Worm (Caenorhabditis elegans) whole organism, L3 larva: ENCODE results near the gene elf-1.

Source experiments
- ZK546.5 ChIP-seq: sonication (generic microtip); optimal IDR thresholded peaks from 2 replicates; lab custom pipeline; 2017; ENCODE audit warnings: missing biosample characterization, missing genetic modification characterization
- ama-1 ChIP-seq: fragments of 150-350 bp; optimal IDR thresholded peaks from 2 replicates; lab custom pipeline; 2018
- ceh-28 ChIP-seq: fragments of 150-350 bp; optimal IDR thresholded peaks from 2 replicates; lab custom pipeline; 2014; ENCODE audit warnings: missing biosample characterization, missing genetic modification reagents, missing genetic modification characterization
- ceh-9 ChIP-seq: sonication (generic microtip); optimal IDR thresholded peaks from 2 replicates; lab custom pipeline; 2018; ENCODE audit warnings: missing biosample characterization, missing genetic modification characterization
- daf-12 ChIP-seq: fragments of 150-350 bp; optimal IDR thresholded peaks from 2 replicates; lab custom pipeline; 2014; ENCODE audit warnings: missing biosample characterization, missing genetic modification reagents, missing genetic modification characterization
- egl-5 ChIP-seq: fragments of 150-350 bp; optimal IDR thresholded peaks from 2 replicates; lab custom pipeline; 2017; ENCODE audit warnings: missing biosample characterization, missing genetic modification reagents, missing genetic modification characterization, inconsistent platforms
- elt-3 ChIP-seq, 3 experiments: fragments of 150-350 bp in 1 of 3; sonication (generic microtip) in 2 of 3; optimal IDR thresholded peaks; 2 replicates in 2 of 3; 4 replicates in 1 of 3; lab custom pipeline; 2014 to 2017; ENCODE audit warnings: missing biosample characterization in 3 of 3, missing genetic modification characterization in 3 of 3
- eor-1 ChIP-seq, 2 experiments: fragments of 150-350 bp; optimal IDR thresholded peaks; 2 replicates each; lab custom pipeline; 2014 to 2018; ENCODE audit warnings: missing biosample characterization in 2 of 2, missing genetic modification characterization in 2 of 2
- fkh-10 ChIP-seq: sonication (generic microtip); optimal IDR thresholded peaks from 2 replicates; lab custom pipeline; 2017; ENCODE audit warnings: missing biosample characterization, missing genetic modification reagents, missing genetic modification characterization
- fkh-2 ChIP-seq: fragments of 150-350 bp; optimal IDR thresholded peaks from 2 replicates; lab custom pipeline; 2014; ENCODE audit warnings: missing biosample characterization, missing genetic modification reagents, missing genetic modification characterization
- fos-1 ChIP-seq: fragments of 150-350 bp; optimal IDR thresholded peaks from 2 replicates; lab custom pipeline; 2014; ENCODE audit warnings: missing biosample characterization, missing genetic modification characterization
- hmg-11 ChIP-seq: sonication (generic microtip); optimal IDR thresholded peaks from 2 replicates; lab custom pipeline; 2016; ENCODE audit warnings: missing genetic modification characterization, missing compliant biosample characterization
- jun-1 ChIP-seq: fragments of 150-350 bp; optimal IDR thresholded peaks from 2 replicates; lab custom pipeline; 2014; ENCODE audit warnings: missing biosample characterization, missing genetic modification reagents, missing genetic modification characterization
- lin-15B ChIP-seq: fragments of 150-350 bp; optimal IDR thresholded peaks from 2 replicates; lab custom pipeline; 2014; ENCODE audit warnings: missing biosample characterization, missing genetic modification characterization
- lin-39 ChIP-seq: fragments of 150-350 bp; optimal IDR thresholded peaks from 2 replicates; lab custom pipeline; 2018; ENCODE audit warnings: missing biosample characterization, missing genetic modification reagents, missing genetic modification characterization
- lsy-12 ChIP-seq: sonication (generic microtip); optimal IDR thresholded peaks from 2 replicates; lab custom pipeline; 2016; ENCODE audit warnings: mild to moderate bottlenecking, missing genetic modification characterization, missing compliant biosample characterization
- mml-1 ChIP-seq: fragments of 150-350 bp; sonication (generic microtip); optimal IDR thresholded peaks from 3 replicates; lab custom pipeline; 2014; ENCODE audit warnings: missing biosample characterization, missing genetic modification characterization
- nfya-1 ChIP-seq: sonication (generic microtip); optimal IDR thresholded peaks from 2 replicates; lab custom pipeline; 2017; ENCODE audit warnings: missing genetic modification characterization, mild to moderate bottlenecking, missing compliant biosample characterization, antibody characterized with exemption, moderate library complexity; ENCODE audit not compliant: insufficient read depth
- nhr-12 ChIP-seq: fragments of 150-350 bp; optimal IDR thresholded peaks from 2 replicates; lab custom pipeline; 2014; ENCODE audit warnings: missing biosample characterization, missing genetic modification characterization
- nhr-23 ChIP-seq: fragments of 150-350 bp; optimal IDR thresholded peaks from 2 replicates; lab custom pipeline; 2014; ENCODE audit warnings: missing biosample characterization, missing genetic modification reagents, missing genetic modification characterization
- nhr-237 ChIP-seq: fragments of 150-350 bp; optimal IDR thresholded peaks from 2 replicates; lab custom pipeline; 2014; ENCODE audit warnings: missing biosample characterization, missing genetic modification characterization
- nhr-43 ChIP-seq: sonication (generic microtip); optimal IDR thresholded peaks from 2 replicates; lab custom pipeline; 2016; ENCODE audit warnings: mild to moderate bottlenecking, missing genetic modification characterization, missing compliant biosample characterization; ENCODE audit not compliant: poor library complexity, severe bottlenecking
- nhr-76 ChIP-seq: fragments of 150-350 bp; sonication (generic microtip); optimal IDR thresholded peaks from 5 replicates; lab custom pipeline; 2014; ENCODE audit warnings: missing biosample characterization, missing genetic modification characterization
- pqm-1 ChIP-seq: fragments of 150-350 bp; optimal IDR thresholded peaks from 2 replicates; lab custom pipeline; 2017; ENCODE audit warnings: missing biosample characterization, missing genetic modification characterization, inconsistent platforms
- sea-2 ChIP-seq: fragments of 150-350 bp; sonication (generic microtip); optimal IDR thresholded peaks from 4 replicates; lab custom pipeline; 2014; ENCODE audit warnings: missing biosample characterization, missing genetic modification reagents, missing genetic modification characterization
- skn-1 ChIP-seq: fragments of 150-350 bp; optimal IDR thresholded peaks from 2 replicates; lab custom pipeline; 2014; ENCODE audit warnings: missing biosample characterization, missing genetic modification characterization
- snpc-4 ChIP-seq: fragments of 150-350 bp; optimal IDR thresholded peaks from 2 replicates; lab custom pipeline; 2014; ENCODE audit warnings: missing biosample characterization, missing genetic modification characterization
- tbx-2 ChIP-seq: sonication (generic microtip); optimal IDR thresholded peaks from 2 replicates; lab custom pipeline; 2016; ENCODE audit warnings: mild to moderate bottlenecking, missing genetic modification characterization, missing compliant biosample characterization
- unc-39 ChIP-seq: sonication (generic microtip); optimal IDR thresholded peaks from 4 replicates; lab custom pipeline; 2017; ENCODE audit warnings: missing biosample characterization, missing genetic modification characterization
- unc-62 ChIP-seq: fragments of 150-350 bp; sonication (generic microtip); optimal IDR thresholded peaks from 4 replicates; lab custom pipeline; 2014; ENCODE audit warnings: missing biosample characterization, missing genetic modification reagents, missing genetic modification characterization
- zag-1 ChIP-seq: fragments of 150-350 bp; optimal IDR thresholded peaks from 2 replicates; lab custom pipeline; 2014; ENCODE audit warnings: missing biosample characterization, missing genetic modification characterization
- ztf-11 ChIP-seq: fragments of 150-350 bp; optimal IDR thresholded peaks from 2 replicates; lab custom pipeline; 2014; ENCODE audit warnings: missing biosample characterization, missing genetic modification characterization
- ztf-4 ChIP-seq: fragments of 150-350 bp; optimal IDR thresholded peaks from 2 replicates; lab custom pipeline; 2014; ENCODE audit warnings: missing biosample characterization, missing genetic modification characterization

The elf-1 gene

DNA sequence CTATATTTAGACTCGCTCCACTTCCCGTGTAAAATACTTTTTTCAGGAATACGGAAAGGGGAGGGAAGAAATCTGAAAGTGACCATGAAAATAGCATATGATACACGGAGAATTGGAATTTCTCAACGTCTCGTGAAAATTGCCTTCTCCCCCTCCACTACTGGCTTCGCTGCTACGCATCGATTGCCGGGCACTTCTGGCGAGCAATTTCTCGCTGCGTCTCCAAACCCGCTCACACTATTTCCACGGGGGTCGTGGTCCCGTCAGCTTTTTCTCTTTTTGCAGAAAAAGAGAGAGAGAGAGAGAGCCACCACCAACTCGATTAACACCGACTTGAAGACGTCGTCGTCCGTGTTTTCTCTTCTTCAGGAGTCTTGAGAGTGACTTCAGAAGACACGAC lies 18.0 kb upstream of the elf-1 start:
- peak; percentile 75 for TF ChIP-seq hmg-11 (tag; lab: Kevin White, UChicago)
- no peak for TF ChIP-seq fos-1 (tag; lab: Kevin White, UChicago)
- no peak for TF ChIP-seq fkh-2 (tag; lab: Kevin White, UChicago)
- peak; percentile 24 for TF ChIP-seq ceh-28 (tag; lab: Kevin White, UChicago)
- peak; percentile 29 for TF ChIP-seq lsy-12
- peak; percentile 19 for TF ChIP-seq lin-15B (tag; lab: Kevin White, UChicago)
- TF ChIP-seq mml-1 (tag; lab: Kevin White, UChicago), result no peak
- peak; percentile 91 for TF ChIP-seq lin-39 (tag; lab: Kevin White, UChicago)
- no peak for TF ChIP-seq unc-39 (tag; lab: Kevin White, UChicago)
- TF ChIP-seq tbx-2, result peak; percentile 36
- no peak for TF ChIP-seq ztf-4 (tag; lab: Kevin White, UChicago)
- no peak for TF ChIP-seq unc-62 (GFP tag; lab: Kevin White, UChicago)
- TF ChIP-seq jun-1 (tag; lab: Kevin White, UChicago), result no peak
- TF ChIP-seq fkh-10 (GFP tag; lab: Kevin White, UChicago), result peak; percentile 89
- no peak for TF ChIP-seq elt-3 (tag; optimal IDR thresholded peaks at IDR 0.05; lab: Kevin White, UChicago)
- TF ChIP-seq nfya-1, result peak; percentile 85
- TF ChIP-seq nhr-12 (tag; lab: Kevin White, UChicago), result no peak
- TF ChIP-seq ZK546.5, result no peak
- TF ChIP-seq nhr-43 (tag; lab: Kevin White, UChicago), result no peak
- no peak for TF ChIP-seq zag-1 (tag; lab: Kevin White, UChicago)
- TF ChIP-seq pqm-1 (tag; lab: Kevin White, UChicago), result no peak

DNA sequence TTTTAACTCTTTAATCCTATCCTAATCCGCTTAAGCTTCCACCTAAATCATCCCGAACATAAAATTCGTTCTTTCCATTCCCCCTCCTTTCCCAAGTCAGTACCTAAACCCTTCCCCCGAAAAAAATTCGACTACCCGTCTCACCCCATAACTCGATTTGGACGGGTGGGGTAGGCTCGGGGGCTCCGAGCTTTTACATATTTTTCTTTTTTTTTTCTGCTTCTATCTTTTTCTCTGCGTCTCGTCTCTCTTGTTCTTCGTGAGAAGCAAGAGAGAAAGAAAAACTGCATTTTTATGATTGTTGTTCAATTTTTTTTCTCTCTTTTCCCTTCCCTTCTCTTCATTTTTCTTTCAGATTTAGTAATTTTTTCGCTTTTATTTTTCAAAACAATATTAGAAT lies 13.6 kb upstream of the elf-1 start:
- TF ChIP-seq fkh-10 (GFP tag; lab: Kevin White, UChicago) (peak; percentile 82), hmg-11 (tag; lab: Kevin White, UChicago) (peak; percentile 39), lin-15B (tag; lab: Kevin White, UChicago) (no peak), unc-62 (GFP tag; lab: Kevin White, UChicago) (no peak), nfya-1 (peak; percentile 40)

DNA sequence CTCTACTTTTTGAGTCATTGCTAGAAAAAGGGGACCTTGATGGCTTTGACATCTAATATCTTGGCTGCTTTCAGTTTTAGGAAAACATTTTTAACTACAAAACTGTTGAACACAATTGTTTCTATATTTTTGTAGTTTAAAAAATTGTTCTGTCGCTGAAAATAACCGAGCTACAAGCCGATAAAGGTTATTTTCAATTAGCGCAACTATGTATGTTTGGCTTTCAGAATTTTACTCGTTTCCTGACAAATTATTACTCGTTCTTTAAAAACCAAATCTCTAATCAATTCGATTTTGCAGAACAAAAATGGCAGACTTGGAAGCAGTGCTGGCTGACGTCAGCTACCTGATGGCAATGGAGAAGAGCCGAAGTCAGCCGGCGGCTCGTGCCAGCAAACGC lies 13.1 kb upstream of the elf-1 start, which contains the start of gene grk-2:
Gene grk-2 (plus strand): TSS at position 301 of the 400 bp plus-strand sequence.
- TF ChIP-seq ama-1 (lab: Kevin White, UChicago) (no peak), ztf-4 (tag; lab: Kevin White, UChicago) (no peak), nhr-43 (tag; lab: Kevin White, UChicago) (no peak), pqm-1 (tag; lab: Kevin White, UChicago) (no peak), nhr-237 (no peak), ZK546.5 (no peak), unc-62 (GFP tag; lab: Kevin White, UChicago) (no peak), nhr-23 (tag; lab: Kevin White, UChicago) (no peak), ztf-11 (tag; lab: Kevin White, UChicago) (no peak), egl-5 (tag; lab: Kevin White, UChicago) (no peak)

DNA sequence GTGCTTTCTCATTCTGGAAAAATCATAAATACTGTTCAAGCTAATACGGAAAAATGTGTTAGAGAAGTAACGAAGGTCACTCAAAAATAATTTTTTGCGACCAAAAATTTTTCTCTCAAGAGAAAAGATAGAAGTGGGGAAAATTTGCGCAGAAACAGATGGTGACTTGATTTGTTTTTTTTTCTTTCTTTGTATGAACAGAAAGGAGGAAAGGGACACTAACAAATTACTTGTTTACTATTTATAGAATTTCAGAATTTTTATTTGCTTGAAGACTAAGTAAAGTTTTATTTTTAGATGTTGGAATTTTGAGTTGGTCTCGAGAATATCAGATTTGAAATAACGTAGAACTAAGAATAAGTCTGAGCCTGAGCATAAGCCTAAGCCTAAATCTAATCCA lies 5.7 kb upstream of the elf-1 start, which contains the start of gene W02B3.4:
Gene W02B3.4 (minus strand): TSS at position 101 of the 400 bp plus-strand sequence.
- TF ChIP-seq eor-1 (tag; optimal IDR thresholded peaks at IDR 0.05; lab: Kevin White, UChicago) (no peak), pqm-1 (tag; lab: Kevin White, UChicago) (no peak), ceh-9 (tag; lab: Kevin White, UChicago) (no peak), unc-62 (GFP tag; lab: Kevin White, UChicago) (no peak), nhr-76 (tag; lab: Kevin White, UChicago) (no peak), skn-1 (tag; lab: Kevin White, UChicago) (no peak), daf-12 (tag; lab: Kevin White, UChicago) (no peak), jun-1 (tag; lab: Kevin White, UChicago) (no peak), mml-1 (tag; lab: Kevin White, UChicago) (no peak), snpc-4 (no peak)
- TF ChIP-seq, all 47 proteins: peak for 0

DNA sequence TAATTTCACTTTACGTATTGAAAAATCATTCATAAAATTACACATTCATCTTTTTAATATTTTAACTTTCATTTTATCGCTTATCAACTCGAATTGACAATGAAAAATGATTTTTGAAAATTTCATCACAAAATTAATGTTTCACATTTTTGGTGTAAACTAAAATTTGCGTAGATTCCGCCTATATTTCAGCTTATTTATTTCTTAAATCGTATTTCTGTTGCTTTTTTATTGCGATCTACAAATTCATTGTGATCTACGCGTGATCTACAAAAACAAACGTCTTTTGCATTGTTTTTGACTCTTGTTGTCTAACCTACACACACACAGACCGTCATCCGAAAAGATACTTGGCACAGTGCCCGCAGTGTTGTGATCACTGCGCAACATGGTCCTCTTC lies 886 bp upstream of the elf-1 start:
- no peak for TF ChIP-seq sea-2
- TF ChIP-seq unc-62 (GFP tag; lab: Kevin White, UChicago), result no peak
- no peak for TF ChIP-seq zag-1 (tag; lab: Kevin White, UChicago)
- no peak for TF ChIP-seq ceh-28 (tag; lab: Kevin White, UChicago)
